Fruit fly (Drosophila melanogaster): ENCODE measurements around the gene GstT3.

Gene GstT3

dm6 chrX:20480382-20480781, 13.1 kb downstream of the GstT3 start (continued):
- TF ChIP-seq CrebB (tag; optimal IDR thresholded peaks at IDR 0.05) (peak; percentile 38), CG1233 (GFP tag; optimal IDR thresholded peaks at IDR 0.05) (peak; percentile 41), sisA (GFP tag; IDR thresholded peaks at IDR 0.05) (peak; percentile 70), CG1832 (GFP tag; optimal IDR thresholded peaks at IDR 0.05) (no peak), CG12104 (GFP tag; optimal IDR thresholded peaks at IDR 0.05) (no peak), fd102C (GFP tag; optimal IDR thresholded peaks at IDR 0.05) (peak; percentile 22), CG10654 (GFP tag; optimal IDR thresholded peaks at IDR 0.05) (peak; percentile 70), CG43689 (GFP tag; IDR thresholded peaks at IDR 0.05) (peak; percentile 20; the same call in 1 of the 2 replicates), hb (GFP tag; IDR thresholded peaks at IDR 0.05; ENCODE audit: partially characterized antibody) (no peak), CG16813 (GFP tag; IDR thresholded peaks at IDR 0.05; ENCODE audit: partially characterized antibody) (no peak), Hr51 (GFP tag; optimal IDR thresholded peaks at IDR 0.05) (peak; percentile 59 to 83), croc (GFP tag; conservative IDR thresholded peaks at IDR 0.05) (no peak), odd (GFP tag; optimal IDR thresholded peaks at IDR 0.05) (peak; percentile 25), tna (GFP tag; IDR thresholded peaks at IDR 0.05; ENCODE audit: partially characterized antibody) (no peak), CG17568 (GFP tag; optimal IDR thresholded peaks at IDR 0.05) (no peak), CG14710 (tag; optimal IDR thresholded peaks at IDR 0.05) (peak; percentile 40), CG8765 (GFP tag; IDR thresholded peaks at IDR 0.05) (no peak), Stat92E (GFP tag; optimal IDR thresholded peaks at IDR 0.05) (no peak), az2 (GFP tag; optimal IDR thresholded peaks at IDR 0.05) (peak; percentile 78), sc (optimal IDR thresholded peaks at IDR 0.05) (no peak), sc (GFP tag; optimal IDR thresholded peaks at IDR 0.05) (peak; percentile 42), fru (optimal IDR thresholded peaks at IDR 0.05) (no peak), cwo (GFP tag; optimal IDR thresholded peaks at IDR 0.05) (peak; percentile 62), exex (tag; optimal IDR thresholded peaks at IDR 0.05) (no peak), wdn (GFP tag; IDR thresholded peaks at IDR 0.05) (peak; percentile 56; the same call in 1 of the 2 replicates), CG32767 (GFP tag; IDR thresholded peaks at IDR 0.05) (peak; percentile 64), Lpt (GFP tag; optimal IDR thresholded peaks at IDR 0.05) (no peak), Mes4 (GFP tag; optimal IDR thresholded peaks at IDR 0.05) (peak; percentile 61), CG10147 (GFP tag; optimal IDR thresholded peaks at IDR 0.05) (no peak), ewg (GFP tag; optimal IDR thresholded peaks at IDR 0.05) (peak; percentile 48), CG14667 (GFP tag; IDR thresholded peaks at IDR 0.05) (0 out of 2 replicates have a peak, but pooled peaks have one; percentile 10), BEAF-32 (GFP tag; optimal IDR thresholded peaks at IDR 0.05) (no peak), sqz (GFP tag; optimal IDR thresholded peaks at IDR 0.05) (no peak), CG18011 (GFP tag; optimal IDR thresholded peaks at IDR 0.05) (peak; percentile 36), Ets97D (GFP tag; optimal IDR thresholded peaks at IDR 0.05) (peak; percentile 45), CG7372 (GFP tag; IDR thresholded peaks at IDR 0.05) (no peak), CG12219 (GFP tag; optimal IDR thresholded peaks at IDR 0.05) (peak; percentile 70), stc (GFP tag; IDR thresholded peaks at IDR 0.05) (peak; percentile 15; the same call in 1 of the 2 replicates), pb (GFP tag; optimal IDR thresholded peaks at IDR 0.05) (peak; percentile 57), BtbVII (GFP tag; optimal IDR thresholded peaks at IDR 0.05) (peak; percentile 48), sob (GFP tag; IDR thresholded peaks at IDR 0.05) (peak; percentile 61), GATAe (GFP tag; conservative IDR thresholded peaks at IDR 0.05) (no peak), Oaz (GFP tag; IDR thresholded peaks at IDR 0.05) (0 out of 2 replicates have a peak, but pooled peaks have one; percentile 31), CG12155 (GFP tag; optimal IDR thresholded peaks at IDR 0.05) (peak; percentile 63), CG11456 (GFP tag; IDR thresholded peaks at IDR 0.05) (0 out of 3 replicates have a peak, but pooled peaks have one; percentile 43), crol (GFP tag; IDR thresholded peaks at IDR 0.05) (0 out of 2 replicates have a peak, but pooled peaks have one; percentile 21), NC2α (GFP tag; optimal IDR thresholded peaks at IDR 0.05) (peak; percentile 38), unpg (GFP tag; optimal IDR thresholded peaks at IDR 0.05) (peak; percentile 85), dpn (GFP tag; optimal IDR thresholded peaks at IDR 0.05) (peak; percentile 60 to 81), z (GFP tag; IDR thresholded peaks at IDR 0.05) (no peak)

Data from whole organism, embryonic.